Fruit fly (Drosophila melanogaster) whole organism, pupa: ENCODE measurements around the gene CG46520.
"Not testable (repeated sequence)": the region's sequence is repeated elsewhere in the genome, so short reads cannot be mapped to it uniquely, and the experiment has no call there.

Source experiments
- CG10348 ChIP-seq: fragments of 200-800 bp; sonication (Bioruptor generic); IDR thresholded peaks from 2 replicates; pipeline ENCODE4 v1.3.6; 2022; ENCODE audit warnings: missing biosample characterization, missing genetic modification characterization
- CG13204 ChIP-seq: fragments of 200-800 bp; sonication (Bioruptor generic); optimal IDR thresholded peaks from 2 replicates; lab custom pipeline; 2018; ENCODE audit warnings: missing biosample characterization, mild to moderate bottlenecking, missing genetic modification characterization, moderate library complexity
- CG15710 ChIP-seq: fragments of 200-800 bp; sonication (Bioruptor generic); optimal IDR thresholded peaks from 2 replicates; lab custom pipeline; 2018; ENCODE audit warnings: missing biosample characterization, mild to moderate bottlenecking, missing genetic modification characterization, moderate library complexity
- CG32121 ChIP-seq: fragments of 200-800 bp; sonication (Bioruptor generic); IDR thresholded peaks from 2 replicates; pipeline ENCODE4 v1.3.6; 2022; ENCODE audit warnings: missing biosample characterization, missing genetic modification characterization
- CG4496 ChIP-seq: fragments of 200-800 bp; sonication (Bioruptor generic); IDR thresholded peaks from 3 replicates; pipeline ENCODE4 v1.3.6; 2022; ENCODE audit warnings: missing biosample characterization, missing genetic modification characterization
- CG8159 ChIP-seq: fragments of 200-800 bp; sonication (Bioruptor generic); optimal IDR thresholded peaks from 3 replicates; lab custom pipeline; 2018; ENCODE audit warnings: missing biosample characterization, mild to moderate bottlenecking, missing genetic modification characterization, moderate library complexity
- CG8301 ChIP-seq: fragments of 200-800 bp; sonication (Bioruptor generic); optimal IDR thresholded peaks from 2 replicates; lab custom pipeline; 2018; ENCODE audit warnings: missing biosample characterization, mild to moderate bottlenecking, missing genetic modification characterization
- D1 ChIP-seq: fragments of 200-800 bp; sonication (Bioruptor generic); optimal IDR thresholded peaks from 2 replicates; lab custom pipeline; 2018; ENCODE audit warnings: missing biosample characterization, mild to moderate bottlenecking, missing genetic modification characterization, moderate library complexity
- EcR ChIP-seq: fragments of 200-800 bp; sonication (Bioruptor generic); optimal IDR thresholded peaks from 3 replicates; lab custom pipeline; 2019; ENCODE audit warnings: missing biosample characterization, missing genetic modification characterization, mild to moderate bottlenecking, moderate library complexity, missing genetic modification reagents
- Pif1A ChIP-seq: fragments of 200-800 bp; sonication (Bioruptor generic); optimal IDR thresholded peaks from 3 replicates; lab custom pipeline; 2016; ENCODE audit warnings: missing biosample characterization, missing genetic modification characterization
- Pif1B ChIP-seq: fragments of 200-800 bp; sonication (Bioruptor generic); optimal IDR thresholded peaks from 3 replicates; lab custom pipeline; 2016; ENCODE audit warnings: missing biosample characterization, missing genetic modification characterization
- Snoo ChIP-seq: fragments of 200-800 bp; sonication (Bioruptor generic); optimal IDR thresholded peaks from 3 replicates; lab custom pipeline; 2017; ENCODE audit warnings: missing biosample characterization, mild to moderate bottlenecking, missing genetic modification characterization, inconsistent platforms
- fd96Ca ChIP-seq: fragments of 200-800 bp; sonication (Bioruptor generic); IDR thresholded peaks from 3 replicates; pipeline ENCODE4 v1.3.6; 2022; ENCODE audit warnings: missing biosample characterization, missing genetic modification characterization
- rn ChIP-seq: fragments of 200-800 bp; sonication (Bioruptor generic); IDR thresholded peaks from 2 replicates; pipeline ENCODE4 v1.3.6; 2022; ENCODE audit warnings: missing biosample characterization, missing genetic modification characterization

CG46520 gene

DNA sequence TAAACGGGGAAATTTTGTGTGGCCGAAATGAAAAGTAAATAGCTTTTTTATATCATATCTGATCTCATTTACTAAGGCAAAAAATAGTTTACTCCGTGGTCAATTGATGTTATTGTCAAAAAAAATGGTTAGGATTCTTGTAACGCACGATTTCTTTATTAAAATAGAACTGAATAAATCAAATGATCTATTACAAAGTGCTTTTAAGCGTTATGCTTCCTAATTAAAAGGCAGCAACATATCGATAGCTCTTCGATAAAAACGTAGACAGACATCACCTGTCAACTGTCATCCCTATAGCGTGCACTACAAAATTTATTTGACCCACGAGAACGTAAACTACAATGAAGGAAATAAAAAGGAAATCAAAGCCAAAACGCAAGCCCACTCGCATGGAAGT lies at the start of gene CG46520:
Gene CG46520 (plus strand): TSS at position 301 of the 400 bp plus-strand sequence.
- TF ChIP-seq Pif1B, EcR, CG13204 (GFP tag; lab: Kevin White, UChicago): not testable (repeated sequence)

DNA sequence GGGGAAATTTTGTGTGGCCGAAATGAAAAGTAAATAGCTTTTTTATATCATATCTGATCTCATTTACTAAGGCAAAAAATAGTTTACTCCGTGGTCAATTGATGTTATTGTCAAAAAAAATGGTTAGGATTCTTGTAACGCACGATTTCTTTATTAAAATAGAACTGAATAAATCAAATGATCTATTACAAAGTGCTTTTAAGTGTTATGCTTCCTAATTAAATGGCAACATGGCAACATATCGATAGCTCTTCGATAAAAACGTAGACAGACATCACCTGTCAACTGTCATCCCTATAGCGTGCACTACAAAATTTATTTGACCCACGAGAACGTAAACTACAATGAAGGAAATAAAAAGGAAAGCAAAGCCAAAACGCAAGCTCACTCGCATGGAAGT lies 49.3 kb upstream of the CG46520 start, which contains the start of gene CG46512:
Gene CG46512 (plus strand): TSS at position 301 of the 400 bp plus-strand sequence.
- not testable (repeated sequence) for TF ChIP-seq CG15710 (tag; lab: Kevin White, UChicago); CG8159; CG4496

DNA sequence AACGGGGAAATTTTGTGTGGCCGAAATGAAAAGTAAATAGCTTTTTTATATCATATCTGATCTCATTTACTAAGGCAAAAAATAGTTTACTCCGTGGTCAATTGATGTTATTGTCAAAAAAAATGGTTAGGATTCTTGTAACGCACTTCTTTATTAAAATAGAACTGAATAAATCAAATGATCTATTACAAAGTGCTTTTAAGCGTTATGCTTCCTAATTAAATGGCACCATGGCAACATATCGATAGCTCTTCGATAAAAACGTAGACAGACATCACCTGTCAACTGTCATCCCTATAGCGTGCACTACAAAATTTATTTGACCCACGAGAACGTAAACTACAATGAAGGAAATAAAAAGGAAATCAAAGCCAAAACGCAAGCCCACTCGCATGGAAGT lies 44.4 kb upstream of the CG46520 start, which contains the start of gene CG46513:
Gene CG46513 (plus strand): TSS at position 301 of the 400 bp plus-strand sequence.
- TF ChIP-seq fd96Ca (GFP tag; lab: Robert Waterston, UW); CG13204 (GFP tag; lab: Kevin White, UChicago); Pif1B (GFP tag; lab: Kevin White, UChicago): not testable (repeated sequence)

DNA sequence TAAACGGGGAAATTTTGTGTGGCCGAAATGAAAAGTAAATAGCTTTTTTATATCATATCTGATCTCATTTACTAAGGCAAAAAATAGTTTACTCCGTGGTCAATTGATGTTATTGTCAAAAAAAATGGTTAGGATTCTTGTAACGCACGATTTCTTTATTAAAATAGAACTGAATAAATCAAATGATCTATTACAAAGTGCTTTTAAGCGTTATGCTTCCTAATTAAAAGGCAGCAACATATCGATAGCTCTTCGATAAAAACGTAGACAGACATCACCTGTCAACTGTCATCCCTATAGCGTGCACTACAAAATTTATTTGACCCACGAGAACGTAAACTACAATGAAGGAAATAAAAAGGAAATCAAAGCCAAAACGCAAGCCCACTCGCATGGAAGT lies 39.5 kb upstream of the CG46520 start, which contains the start of gene CG46514:
Gene CG46514 (plus strand): TSS at position 301 of the 400 bp plus-strand sequence.
- TF ChIP-seq fd96Ca (GFP tag; lab: Robert Waterston, UW); CG15710 (tag; lab: Kevin White, UChicago); CG8159: not testable (repeated sequence)

DNA sequence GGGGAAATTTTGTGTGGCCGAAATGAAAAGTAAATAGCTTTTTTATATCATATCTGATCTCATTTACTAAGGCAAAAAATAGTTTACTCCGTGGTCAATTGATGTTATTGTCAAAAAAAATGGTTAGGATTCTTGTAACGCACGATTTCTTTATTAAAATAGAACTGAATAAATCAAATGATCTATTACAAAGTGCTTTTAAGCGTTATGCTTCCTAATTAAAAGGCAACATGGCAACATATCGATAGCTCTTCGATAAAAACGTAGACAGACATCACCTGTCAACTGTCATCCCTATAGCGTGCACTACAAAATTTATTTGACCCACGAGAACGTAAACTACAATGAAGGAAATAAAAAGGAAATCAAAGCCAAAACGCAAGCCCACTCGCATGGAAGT lies 34.5 kb upstream of the CG46520 start, which contains the start of gene CG46515:
Gene CG46515 (plus strand): TSS at position 301 of the 400 bp plus-strand sequence.
- not testable (repeated sequence) for TF ChIP-seq EcR (GFP tag; lab: Kevin White, UChicago); CG10348 (GFP tag; lab: Robert Waterston, UW); rn (GFP tag; lab: Robert Waterston, UW)

DNA sequence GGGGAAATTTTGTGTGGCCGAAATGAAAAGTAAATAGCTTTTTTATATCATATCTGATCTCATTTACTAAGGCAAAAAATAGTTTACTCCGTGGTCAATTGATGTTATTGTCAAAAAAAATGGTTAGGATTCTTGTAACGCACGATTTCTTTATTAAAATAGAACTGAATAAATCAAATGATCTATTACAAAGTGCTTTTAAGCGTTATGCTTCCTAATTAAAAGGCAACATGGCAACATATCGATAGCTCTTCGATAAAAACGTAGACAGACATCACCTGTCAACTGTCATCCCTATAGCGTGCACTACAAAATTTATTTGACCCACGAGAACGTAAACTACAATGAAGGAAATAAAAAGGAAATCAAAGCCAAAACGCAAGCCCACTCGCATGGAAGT lies 24.3 kb upstream of the CG46520 start, which contains the start of gene CG46516:
Gene CG46516 (plus strand): TSS at position 301 of the 400 bp plus-strand sequence.
- not testable (repeated sequence) for TF ChIP-seq CG13204 (GFP tag; lab: Kevin White, UChicago); CG8301 (tag; lab: Kevin White, UChicago); rn (GFP tag; lab: Robert Waterston, UW)

DNA sequence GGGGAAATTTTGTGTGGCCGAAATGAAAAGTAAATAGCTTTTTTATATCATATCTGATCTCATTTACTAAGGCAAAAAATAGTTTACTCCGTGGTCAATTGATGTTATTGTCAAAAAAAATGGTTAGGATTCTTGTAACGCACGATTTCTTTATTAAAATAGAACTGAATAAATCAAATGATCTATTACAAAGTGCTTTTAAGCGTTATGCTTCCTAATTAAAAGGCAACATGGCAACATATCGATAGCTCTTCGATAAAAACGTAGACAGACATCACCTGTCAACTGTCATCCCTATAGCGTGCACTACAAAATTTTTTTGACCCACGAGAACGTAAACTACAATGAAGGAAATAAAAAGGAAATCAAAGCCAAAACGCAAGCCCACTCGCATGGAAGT lies 19.3 kb upstream of the CG46520 start, which contains the start of gene CG46517:
Gene CG46517 (plus strand): TSS at position 301 of the 400 bp plus-strand sequence.
- not testable (repeated sequence) for TF ChIP-seq D1 (tag; lab: Kevin White, UChicago); Pif1B (GFP tag; lab: Kevin White, UChicago); Pif1A (GFP tag; lab: Kevin White, UChicago)

DNA sequence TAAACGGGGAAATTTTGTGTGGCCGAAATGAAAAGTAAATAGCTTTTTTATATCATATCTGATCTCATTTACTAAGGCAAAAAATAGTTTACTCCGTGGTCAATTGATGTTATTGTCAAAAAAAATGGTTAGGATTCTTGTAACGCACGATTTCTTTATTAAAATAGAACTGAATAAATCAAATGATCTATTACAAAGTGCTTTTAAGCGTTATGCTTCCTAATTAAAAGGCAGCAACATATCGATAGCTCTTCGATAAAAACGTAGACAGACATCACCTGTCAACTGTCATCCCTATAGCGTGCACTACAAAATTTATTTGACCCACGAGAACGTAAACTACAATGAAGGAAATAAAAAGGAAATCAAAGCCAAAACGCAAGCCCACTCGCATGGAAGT lies 10.1 kb upstream of the CG46520 start, which contains the start of gene CG46518:
Gene CG46518 (plus strand): TSS at position 301 of the 400 bp plus-strand sequence.
- not testable (repeated sequence) for TF ChIP-seq rn (GFP tag; lab: Robert Waterston, UW); Snoo; CG32121 (GFP tag; lab: Robert Waterston, UW)

DNA sequence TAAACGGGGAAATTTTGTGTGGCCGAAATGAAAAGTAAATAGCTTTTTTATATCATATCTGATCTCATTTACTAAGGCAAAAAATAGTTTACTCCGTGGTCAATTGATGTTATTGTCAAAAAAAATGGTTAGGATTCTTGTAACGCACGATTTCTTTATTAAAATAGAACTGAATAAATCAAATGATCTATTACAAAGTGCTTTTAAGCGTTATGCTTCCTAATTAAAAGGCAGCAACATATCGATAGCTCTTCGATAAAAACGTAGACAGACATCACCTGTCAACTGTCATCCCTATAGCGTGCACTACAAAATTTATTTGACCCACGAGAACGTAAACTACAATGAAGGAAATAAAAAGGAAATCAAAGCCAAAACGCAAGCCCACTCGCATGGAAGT lies 5.1 kb upstream of the CG46520 start, which contains the start of gene CG46519:
Gene CG46519 (plus strand): TSS at position 301 of the 400 bp plus-strand sequence.
- not testable (repeated sequence) for TF ChIP-seq CG32121 (GFP tag; lab: Robert Waterston, UW); Pif1A (GFP tag; lab: Kevin White, UChicago); Snoo
- TF ChIP-seq, all 21 proteins: peak for 0; not testable (repeated sequence) for 21

DNA sequence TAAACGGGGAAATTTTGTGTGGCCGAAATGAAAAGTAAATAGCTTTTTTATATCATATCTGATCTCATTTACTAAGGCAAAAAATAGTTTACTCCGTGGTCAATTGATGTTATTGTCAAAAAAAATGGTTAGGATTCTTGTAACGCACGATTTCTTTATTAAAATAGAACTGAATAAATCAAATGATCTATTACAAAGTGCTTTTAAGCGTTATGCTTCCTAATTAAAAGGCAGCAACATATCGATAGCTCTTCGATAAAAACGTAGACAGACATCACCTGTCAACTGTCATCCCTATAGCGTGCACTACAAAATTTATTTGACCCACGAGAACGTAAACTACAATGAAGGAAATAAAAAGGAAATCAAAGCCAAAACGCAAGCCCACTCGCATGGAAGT lies 4.9 kb downstream of the CG46520 start, which contains the start of gene CG46521:
Gene CG46521 (plus strand): TSS at position 301 of the 400 bp plus-strand sequence.
- not testable (repeated sequence) for TF ChIP-seq fd96Ca (GFP tag; lab: Robert Waterston, UW); D1 (tag; lab: Kevin White, UChicago); CG8301 (tag; lab: Kevin White, UChicago)
- TF ChIP-seq, all 21 proteins: peak for 0; not testable (repeated sequence) for 21
